Fruit fly (Drosophila melanogaster) whole organism: ENCODE data around the gene side-III.

Experiments used
- CG8478 ChIP-seq: fragments of >200 bp; optimal IDR thresholded peaks from 2 replicates; lab custom pipeline; 2018; ENCODE audit warnings: inconsistent platforms
- psq ChIP-seq: fragments of >200 bp; optimal IDR thresholded peaks from 2 replicates; lab custom pipeline; 2017
- usp ChIP-seq: fragments of >200 bp; optimal IDR thresholded peaks from 2 replicates; lab custom pipeline; 2017; ENCODE audit warnings: missing biosample characterization, missing genetic modification characterization, mixed read lengths

DNA sequence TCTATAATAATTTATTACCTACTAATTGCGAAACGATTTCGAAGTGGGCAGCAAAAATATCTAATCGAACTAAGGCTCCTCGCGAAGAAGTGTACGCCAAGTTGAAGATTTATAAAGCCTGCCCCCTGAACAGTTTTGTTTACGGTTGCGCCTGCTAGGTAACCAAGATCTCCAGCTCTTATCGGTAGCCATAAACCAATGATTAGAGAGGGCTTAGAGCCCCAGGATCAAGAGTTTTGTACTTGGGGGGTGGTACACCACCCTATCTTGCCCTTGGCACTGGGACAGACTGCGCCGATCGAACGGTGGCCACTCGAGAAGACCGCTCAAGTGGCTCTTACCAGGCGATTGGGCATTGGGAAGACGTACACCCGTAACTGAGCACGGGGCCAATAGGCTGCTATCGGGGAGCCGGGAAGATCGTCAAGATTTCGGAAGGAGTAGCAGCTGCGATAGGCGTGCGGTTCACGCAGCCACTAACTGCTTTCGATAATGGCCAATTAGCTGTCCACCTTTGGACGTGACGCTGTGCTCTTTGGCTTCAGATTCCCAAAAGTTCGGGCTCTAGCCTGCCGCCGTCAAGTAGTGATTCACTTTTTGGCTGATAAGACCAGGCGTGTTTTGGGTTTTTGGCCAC lies 126.9 kb downstream of the side-III start:
- no peak for TF ChIP-seq psq (lab: Kevin White, UChicago)
- no peak for TF ChIP-seq usp (GFP tag; lab: Kevin White, UChicago)
- TF ChIP-seq CG8478 (lab: Kevin White, UChicago), result no peak
